Worm (Caenorhabditis elegans) whole organism, L4 larva: Measurements from ENCODE around the gene smc-3.

Source experiments
- F10B5.3 ChIP-seq: sonication (generic microtip); optimal IDR thresholded peaks from 2 replicates; lab custom pipeline; 2016; ENCODE audit warnings: mild to moderate bottlenecking, missing genetic modification characterization, missing compliant biosample characterization
- Y48G9A.11 ChIP-seq: fragments of 200-800 bp; sonication (Bioruptor generic); IDR thresholded peaks from 2 replicates; pipeline ENCODE4 v1.3.6; 2022; ENCODE audit warnings: missing genetic modification reagents, missing genetic modification characterization, missing compliant biosample characterization
- ZK546.5 ChIP-seq, 2 experiments: sonication (generic microtip); optimal IDR thresholded peaks; 2 replicates each; lab custom pipeline; 2017; ENCODE audit warnings: missing biosample characterization in 2 of 2, missing genetic modification characterization in 2 of 2
- aha-1 ChIP-seq: fragments of 150-350 bp; peaks from one replicate; lab custom pipeline; 2014; ENCODE audit warnings: missing biosample characterization, missing genetic modification characterization
- ama-1 ChIP-seq: fragments of 150-350 bp; optimal IDR thresholded peaks from 2 replicates; lab custom pipeline; 2014; ENCODE audit warnings: inconsistent platforms, mixed read lengths
- arid-1 ChIP-seq: fragments of 200-800 bp; sonication (Bioruptor generic); conservative IDR thresholded peaks from 2 replicates; pipeline ENCODE4 v1.3.6; 2022; ENCODE audit warnings: missing genetic modification reagents, missing genetic modification characterization, missing compliant biosample characterization
- ceh-62 ChIP-seq: sonication (generic microtip); optimal IDR thresholded peaks from 2 replicates; lab custom pipeline; 2017; ENCODE audit warnings: missing biosample characterization, missing genetic modification characterization
- cey-2 ChIP-seq: sonication (generic microtip); optimal IDR thresholded peaks from 3 replicates; lab custom pipeline; 2017; ENCODE audit warnings: missing genetic modification characterization, mild to moderate bottlenecking, missing compliant biosample characterization, antibody characterized with exemption, borderline replicate concordance; ENCODE audit not compliant: insufficient read depth
- daf-16 ChIP-seq, 3 experiments: sonication (generic microtip); optimal IDR thresholded peaks; 2 replicates each; lab custom pipeline; 2016 to 2017; ENCODE audit warnings: missing genetic modification characterization in 3 of 3, missing genetic modification reagents in 3 of 3, mild to moderate bottlenecking in 2 of 3, missing compliant biosample characterization in 2 of 3, missing biosample characterization in 1 of 3, moderate library complexity in 1 of 3
- dmd-8 ChIP-seq: fragments of 200-800 bp; sonication (Bioruptor generic); IDR thresholded peaks from 2 replicates; pipeline ENCODE4 v1.3.6; 2022; ENCODE audit warnings: missing genetic modification characterization, missing compliant biosample characterization
- dve-1 ChIP-seq: sonication (generic microtip); optimal IDR thresholded peaks from 2 replicates; lab custom pipeline; 2017; ENCODE audit warnings: antibody characterized with exemption, mild to moderate bottlenecking, missing genetic modification characterization, missing compliant biosample characterization; ENCODE audit not compliant: insufficient read depth
- fkh-10 ChIP-seq: fragments of 150-350 bp; optimal IDR thresholded peaks from 2 replicates; lab custom pipeline; 2014; ENCODE audit warnings: missing biosample characterization, missing genetic modification reagents, missing genetic modification characterization
- gei-8 ChIP-seq: fragments of 200-800 bp; sonication (Bioruptor generic); optimal IDR thresholded peaks from 2 replicates; lab custom pipeline; 2018; ENCODE audit warnings: mild to moderate bottlenecking, missing genetic modification characterization, missing compliant biosample characterization
- hlh-11 ChIP-seq: fragments of 200-800 bp; sonication (Bioruptor generic); optimal IDR thresholded peaks from 2 replicates; lab custom pipeline; 2018; ENCODE audit warnings: mild to moderate bottlenecking, missing genetic modification characterization, missing compliant biosample characterization
- hlh-30 ChIP-seq: sonication (generic microtip); optimal IDR thresholded peaks from 2 replicates; lab custom pipeline; 2017; ENCODE audit warnings: antibody characterized with exemption, mild to moderate bottlenecking, missing genetic modification characterization, missing compliant biosample characterization; ENCODE audit not compliant: insufficient read depth
- hmg-1.1 ChIP-seq: fragments of 200-800 bp; sonication (Bioruptor generic); IDR thresholded peaks from 2 replicates; pipeline ENCODE4 v1.3.6; 2022; ENCODE audit warnings: missing genetic modification reagents, missing genetic modification characterization, missing compliant biosample characterization
- lin-13 ChIP-seq: fragments of 150-350 bp; optimal IDR thresholded peaks from 2 replicates; lab custom pipeline; 2014; ENCODE audit warnings: missing biosample characterization, missing genetic modification reagents, missing genetic modification characterization
- lsy-2 ChIP-seq, 2 experiments: fragments of 150-350 bp in 1 of 2; sonication (generic microtip) in 1 of 2; optimal IDR thresholded peaks; 2 replicates each; lab custom pipeline; 2014 to 2017; ENCODE audit warnings: missing biosample characterization in 2 of 2, missing genetic modification characterization in 2 of 2
- madf-5 ChIP-seq, 2 experiments: fragments of 200-800 bp; sonication (Bioruptor generic); IDR thresholded peaks; 2 replicates each; pipeline ENCODE4 v1.3.6; 2022; ENCODE audit warnings: missing compliant biosample characterization in 2 of 2, missing genetic modification characterization in 2 of 2
- madf-9 ChIP-seq: fragments of 200-800 bp; sonication (Bioruptor generic); conservative IDR thresholded peaks from 2 replicates; pipeline ENCODE4 v1.3.6; 2022; ENCODE audit warnings: missing genetic modification reagents, missing genetic modification characterization, missing compliant biosample characterization
- mes-2 ChIP-seq: sonication (generic microtip); optimal IDR thresholded peaks from 2 replicates; lab custom pipeline; 2016; ENCODE audit warnings: missing genotype, mild to moderate bottlenecking, missing genetic modification characterization, missing compliant biosample characterization; ENCODE audit not compliant: poor library complexity, severe bottlenecking
- mxl-3 ChIP-seq: fragments of 200-800 bp; sonication (Bioruptor generic); optimal IDR thresholded peaks from 2 replicates; lab custom pipeline; 2018; ENCODE audit warnings: mild to moderate bottlenecking, missing genetic modification characterization, missing compliant biosample characterization
- nhr-102 ChIP-seq: sonication (generic microtip); optimal IDR thresholded peaks from 2 replicates; lab custom pipeline; 2016; ENCODE audit warnings: mild to moderate bottlenecking, missing genetic modification characterization, moderate library complexity, missing compliant biosample characterization
- nhr-237 ChIP-seq: sonication (generic microtip); optimal IDR thresholded peaks from 2 replicates; lab custom pipeline; 2017; ENCODE audit warnings: missing biosample characterization, missing genetic modification characterization
- nhr-28 ChIP-seq: fragments of 150-350 bp; optimal IDR thresholded peaks from 2 replicates; lab custom pipeline; 2014; ENCODE audit warnings: missing biosample characterization, missing genetic modification characterization
- nhr-77 ChIP-seq: fragments of 150-350 bp; optimal IDR thresholded peaks from 2 replicates; lab custom pipeline; 2014; ENCODE audit warnings: missing biosample characterization, missing genetic modification characterization
- pha-4 ChIP-seq, 2 experiments: fragments of 150-350 bp in 1 of 2; fragments of 200-800 bp in 1 of 2; sonication (Bioruptor generic) in 1 of 2; IDR thresholded peaks in 1 of 2; optimal IDR thresholded peaks in 1 of 2; 2 replicates each; pipeline versions ENCODE4 v1.3.6 to Lab custom; 2014 to 2022; ENCODE audit warnings: missing genetic modification characterization in 2 of 2, missing genetic modification reagents in 2 of 2, missing biosample characterization in 1 of 2, missing compliant biosample characterization in 1 of 2
- php-3 ChIP-seq: fragments of 200-800 bp; sonication (Bioruptor generic); IDR thresholded peaks from 2 replicates; pipeline ENCODE4 v1.3.6; 2022; ENCODE audit warnings: missing genetic modification reagents, missing genetic modification characterization, missing compliant biosample characterization
- set-16 ChIP-seq: fragments of 200-800 bp; sonication (Bioruptor generic); IDR thresholded peaks from 2 replicates; pipeline ENCODE4 v1.3.6; 2022; ENCODE audit warnings: missing genetic modification reagents, missing genetic modification characterization, missing compliant biosample characterization
- tra-1 ChIP-seq: fragments of 200-800 bp; sonication (Bioruptor generic); IDR thresholded peaks from 2 replicates; pipeline ENCODE4 v1.3.6; 2022; ENCODE audit warnings: missing genetic modification reagents, missing genetic modification characterization, missing compliant biosample characterization
- unc-130 ChIP-seq: sonication (generic microtip); optimal IDR thresholded peaks from 2 replicates; lab custom pipeline; 2016; ENCODE audit warnings: missing genetic modification reagents, missing genetic modification characterization, missing compliant biosample characterization
- vab-7 ChIP-seq: fragments of 200-800 bp; sonication (Bioruptor generic); IDR thresholded peaks from 2 replicates; pipeline ENCODE4 v1.3.6; 2022; ENCODE audit warnings: missing genetic modification reagents, missing genetic modification characterization, missing compliant biosample characterization
- zfp-3 ChIP-seq: fragments of 200-800 bp; sonication (Bioruptor generic); conservative IDR thresholded peaks from 2 replicates; pipeline ENCODE4 v1.3.6; 2022; ENCODE audit warnings: missing genetic modification reagents, missing genetic modification characterization, missing compliant biosample characterization
- ztf-11 ChIP-seq: fragments of 150-350 bp; optimal IDR thresholded peaks from 2 replicates; lab custom pipeline; 2014; ENCODE audit warnings: missing biosample characterization, missing genetic modification characterization

The smc-3 gene

DNA sequence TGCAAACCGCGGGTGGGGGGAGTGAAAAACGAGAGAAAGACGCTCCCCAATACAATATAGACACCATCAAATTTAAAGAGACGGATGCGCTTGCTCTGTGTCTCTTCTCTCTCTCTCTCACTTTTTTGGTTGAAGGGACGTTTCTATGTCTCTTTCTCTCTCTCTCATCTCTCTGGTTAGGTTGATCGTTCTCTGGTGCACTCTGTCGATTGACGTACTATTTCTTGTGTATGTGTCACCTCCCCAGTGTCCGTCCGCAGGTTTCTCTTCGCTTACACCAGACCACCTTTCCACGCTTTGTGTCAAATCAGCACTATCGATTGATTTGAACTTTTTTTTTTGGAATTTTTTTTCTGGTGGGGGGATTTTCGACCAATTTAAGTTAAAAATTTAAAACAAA is 47.3 kb upstream of the smc-3 start (continued):
- TF ChIP-seq Y48G9A.11 (GFP tag; lab: Robert Waterston, UW) (no peak), arid-1 (GFP tag; lab: Robert Waterston, UW) (0 out of 2 replicates have a peak, but pooled peaks have one; percentile 14), hmg-1.1 (GFP tag; lab: Robert Waterston, UW) (peak; percentile 69), mes-2 (peak; percentile 76), tra-1 (GFP tag; lab: Robert Waterston, UW) (0 out of 2 replicates have a peak, but pooled peaks have one; percentile 47), mxl-3 (peak; percentile 57)

DNA sequence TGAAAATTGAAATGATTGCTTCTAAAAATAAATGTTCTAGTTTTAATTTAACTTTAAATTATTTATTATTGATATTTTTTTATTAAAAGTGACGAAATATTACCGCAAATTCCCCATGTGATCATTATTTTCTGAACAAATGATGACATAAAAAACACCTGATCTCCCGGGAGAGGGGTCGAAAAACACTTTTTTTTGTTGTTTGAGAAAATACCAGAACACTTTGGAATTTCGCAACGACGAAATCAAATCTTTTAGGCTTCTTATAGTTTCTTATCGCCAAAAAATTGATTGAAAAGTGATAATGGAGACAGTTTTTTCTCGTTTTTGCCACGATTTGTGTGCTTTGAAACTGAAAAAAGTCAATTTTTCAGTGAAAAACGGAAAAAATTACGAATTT is 46.4 kb upstream of the smc-3 start:
- no peak for TF ChIP-seq nhr-237
- peak; percentile 4 for TF ChIP-seq dve-1 (tag; lab: Kevin White, UChicago)
- TF ChIP-seq nhr-77 (tag; lab: Kevin White, UChicago) = peak; percentile 62
- TF ChIP-seq hlh-11 (tag; lab: Kevin White, UChicago) = peak; percentile 34
- TF ChIP-seq hlh-30 (tag; lab: Kevin White, UChicago) = peak; percentile 61
- TF ChIP-seq daf-16 (GFP tag; optimal IDR thresholded peaks at IDR 0.05; lab: Kevin White, UChicago) = no peak
- TF ChIP-seq daf-16 (tag; optimal IDR thresholded peaks at IDR 0.05; lab: Kevin White, UChicago) = peak; percentile 40
- TF ChIP-seq nhr-28 (tag; lab: Kevin White, UChicago) = peak; percentile 50
- no peak for TF ChIP-seq gei-8 (GFP tag; lab: Kevin White, UChicago)

DNA sequence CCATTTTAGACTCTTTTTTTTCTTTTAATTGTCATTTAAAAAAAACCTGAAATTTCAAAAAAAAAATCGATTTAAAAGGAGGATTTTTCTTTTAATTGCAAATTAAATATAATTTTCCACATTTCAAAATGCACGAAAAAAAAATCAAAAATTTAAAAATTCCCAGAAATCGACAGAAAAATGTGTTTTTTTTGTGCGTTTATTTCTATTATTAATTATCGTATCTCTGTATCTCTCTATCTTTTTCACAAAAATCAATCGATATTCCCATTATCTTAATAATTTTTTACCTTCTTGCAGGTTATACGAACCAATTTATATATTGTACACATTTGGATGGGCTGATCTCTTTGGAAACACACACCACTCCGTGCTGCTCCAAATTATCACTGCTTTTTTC is 45.9 kb upstream of the smc-3 start, which contains the start of gene rsks-1:
TSS of gene rsks-1 (plus strand) at position 301 of the 400 bp plus-strand sequence.
- TF ChIP-seq set-16 (GFP tag; lab: Robert Waterston, UW) (no peak), lsy-2 (tag; optimal IDR thresholded peaks at IDR 0.05; lab: Kevin White, UChicago) (no peak), dve-1 (tag; lab: Kevin White, UChicago) (no peak), Y48G9A.11 (GFP tag; lab: Robert Waterston, UW) (no peak), gei-8 (GFP tag; lab: Kevin White, UChicago) (no peak), zfp-3 (no peak), cey-2 (tag; lab: Kevin White, UChicago) (no peak), ztf-11 (tag; lab: Kevin White, UChicago) (no peak), madf-9 (no peak), mxl-3 (no peak), madf-5 (GFP tag; IDR thresholded peaks at IDR 0.05; lab: Robert Waterston, UW) (no peak), fkh-10 (GFP tag; lab: Kevin White, UChicago) (no peak), ZK546.5 (tag; optimal IDR thresholded peaks at IDR 0.05; lab: Kevin White, UChicago) (no peak), ceh-62 (no peak), F10B5.3 (no peak), unc-130 (GFP tag; lab: Kevin White, UChicago) (no peak), lin-13 (GFP tag; lab: Kevin White, UChicago) (no peak), arid-1 (GFP tag; lab: Robert Waterston, UW) (no peak), vab-7 (GFP tag; lab: Robert Waterston, UW) (no peak), dmd-8 (no peak)

DNA sequence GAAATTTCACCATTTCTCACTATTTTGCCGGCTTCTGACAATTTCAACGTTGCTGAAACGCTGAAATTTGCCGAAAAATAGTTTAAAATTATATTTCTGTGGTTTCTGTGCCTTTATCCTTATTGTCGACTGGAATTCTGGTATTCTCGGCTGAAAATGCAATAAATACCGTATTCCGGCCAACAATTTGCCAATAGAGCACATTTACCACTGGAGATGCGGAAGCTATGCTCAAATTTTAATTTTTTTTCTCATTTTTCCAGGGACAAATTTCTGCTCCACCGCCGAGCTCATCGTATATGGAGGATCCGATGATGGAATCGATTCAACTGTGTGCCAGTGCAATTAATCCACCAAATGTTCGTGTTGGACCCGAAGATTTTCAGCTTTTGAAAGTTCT is 44.1 kb upstream of the smc-3 start:
- TF ChIP-seq php-3 (GFP tag; lab: Robert Waterston, UW) (no peak), nhr-102 (tag; lab: Kevin White, UChicago) (no peak), daf-16 (GFP tag; optimal IDR thresholded peaks at IDR 0.05; lab: Kevin White, UChicago) (no peak), daf-16 (tag; optimal IDR thresholded peaks at IDR 0.05; lab: Kevin White, UChicago) (peak; percentile 2), mes-2 (peak; percentile 19), aha-1 (peak; percentile 57), madf-5 (GFP tag; IDR thresholded peaks at IDR 0.05; lab: Robert Waterston, UW) (0 out of 4 replicates have a peak, but pooled peaks of 1 of the 2 experiments have one; percentile 33), ama-1 (lab: Kevin White, UChicago) (peak; percentile 49), pha-4 (GFP tag; IDR thresholded peaks at IDR 0.05; lab: Robert Waterston, UW) (no peak), pha-4 (tag; optimal IDR thresholded peaks at IDR 0.05; lab: Kevin White, UChicago) (no peak)
